Worm (Caenorhabditis elegans) whole organism, L1 larva: Measurements from ENCODE around the gene paml-1.
"Not testable (repeated sequence)": the region's sequence is repeated elsewhere in the genome, so short reads cannot be mapped to it uniquely, and the experiment has no call there.

Source experiments
- F16B12.6 ChIP-seq: fragments of 150-350 bp; optimal IDR thresholded peaks from 2 replicates; lab custom pipeline; 2014; ENCODE audit warnings: missing biosample characterization, missing genetic modification characterization
- pqm-1 ChIP-seq: sonication (generic microtip); optimal IDR thresholded peaks from 3 replicates; lab custom pipeline; 2017; ENCODE audit warnings: missing biosample characterization, missing genetic modification characterization

- not testable (repeated sequence) for TF ChIP-seq pqm-1, F16B12.6 (tag; lab: Kevin White, UChicago)
Measured at ce11 chrIII:10266824-10267223, 32.9 kb upstream of the paml-1 start, which contains the start of gene inpp-4B.
